Worm (Caenorhabditis elegans): ENCODE results near the gene W08G11.1.
A peak's percentile ranks its signal among the peaks of the same experiment; 100 is the strongest.

The W08G11.1 gene

DNA sequence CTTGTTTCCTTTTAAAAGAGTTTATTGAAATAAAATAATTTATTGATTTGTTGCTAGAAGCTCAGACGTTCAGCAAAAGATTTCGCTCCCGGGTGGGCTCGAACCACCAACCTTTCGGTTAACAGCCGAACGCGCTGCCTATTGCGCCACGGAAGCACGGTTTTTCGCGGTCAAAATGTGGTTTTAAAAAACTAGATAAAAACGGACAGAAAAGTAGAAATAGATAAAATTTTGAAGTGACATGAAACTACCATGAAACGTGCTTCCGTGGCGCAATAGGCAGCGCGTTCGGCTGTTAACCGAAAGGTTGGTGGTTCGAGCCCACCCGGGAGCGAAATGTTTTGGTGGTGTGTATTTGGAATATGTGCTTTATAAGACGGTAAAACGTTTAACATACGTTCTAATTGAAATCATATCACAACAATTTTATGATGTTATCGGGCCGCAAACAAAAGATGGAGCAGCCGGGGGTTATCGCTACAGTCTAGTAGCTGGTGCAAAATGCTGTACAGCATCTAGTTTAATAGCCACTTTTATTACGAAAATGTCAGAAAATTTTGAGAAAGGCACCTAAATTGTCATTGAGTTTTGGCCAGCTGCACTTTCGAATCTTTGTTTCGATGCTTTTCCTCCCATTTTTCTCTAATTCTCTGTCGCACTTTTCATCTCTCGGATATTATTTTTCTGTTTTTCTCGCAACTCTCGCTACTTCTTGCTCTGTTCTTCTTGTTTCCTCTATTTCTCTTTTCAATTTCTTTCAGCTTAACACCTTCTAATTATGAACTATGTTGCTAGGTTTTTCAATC, 8.4 kb upstream of the W08G11.1 start, which contains the start of gene slc-9B.2:
Gene slc-9B.2 (plus strand): TSS at position 756 of the 806 bp plus-strand sequence.
- TF ChIP-seq nfya-1 (tag; optimal IDR thresholded peaks at IDR 0.05; ENCODE audit: insufficient read depth) (peak; percentile 18), elt-2 (tag; optimal IDR thresholded peaks at IDR 0.05) (peak; percentile 66)

DNA sequence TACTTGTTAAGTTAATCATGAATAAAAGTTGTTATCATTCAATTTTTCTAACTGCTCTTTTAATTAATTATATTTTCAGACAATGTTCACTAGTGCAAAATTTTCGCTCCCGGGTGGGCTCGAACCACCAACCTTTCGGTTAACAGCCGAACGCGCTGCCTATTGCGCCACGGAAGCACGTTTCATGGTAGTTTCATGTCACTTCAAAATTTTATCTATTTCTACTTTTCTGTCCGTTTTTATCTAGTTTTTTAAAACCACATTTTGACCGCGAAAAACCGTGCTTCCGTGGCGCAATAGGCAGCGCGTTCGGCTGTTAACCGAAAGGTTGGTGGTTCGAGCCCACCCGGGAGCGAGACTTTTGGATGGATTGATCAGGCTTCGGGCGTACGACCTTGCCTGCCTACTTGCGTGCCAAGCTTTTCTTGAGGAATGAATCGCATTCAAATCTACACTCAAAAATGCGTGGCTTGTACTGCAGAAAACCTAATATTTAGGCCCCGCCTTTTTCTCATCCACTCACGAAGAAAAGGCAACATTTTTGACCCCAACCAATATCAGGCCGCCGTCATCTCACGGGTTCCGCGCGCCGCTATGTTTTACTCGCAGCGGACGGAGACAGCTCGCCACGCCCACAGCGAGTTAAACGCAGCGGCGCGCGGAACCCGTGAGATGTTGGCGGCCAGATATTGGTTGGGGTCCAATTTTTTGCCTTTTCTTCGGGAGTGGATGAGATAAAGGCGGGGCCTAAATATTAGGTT, 5.2 kb upstream of the W08G11.1 start:
- peak; percentile 25 for TF ChIP-seq elt-2 (tag; optimal IDR thresholded peaks at IDR 0.05)

DNA sequence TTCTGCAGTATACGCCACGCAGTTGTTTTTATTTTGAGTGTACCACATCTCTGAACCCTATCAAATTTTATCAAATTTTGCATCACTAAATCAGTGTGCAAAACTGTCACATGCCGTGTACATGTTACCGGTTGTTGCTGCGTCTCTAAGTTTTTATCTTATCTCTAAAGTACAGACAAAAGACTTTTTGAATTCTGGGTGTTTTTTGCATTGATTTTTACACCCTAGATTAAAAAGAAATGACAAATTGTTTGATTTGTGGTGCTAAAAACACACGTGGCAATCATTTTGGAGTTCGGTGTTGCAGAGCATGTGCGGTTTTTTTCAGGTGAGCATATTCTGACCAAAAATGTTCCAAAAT, 4.6 kb upstream of the W08G11.1 start, which contains the start of gene nhr-193:
Gene nhr-193 (plus strand): TSS at position 51 of the 361 bp plus-strand sequence.
- TF ChIP-seq nhr-23 (tag; optimal IDR thresholded peaks at IDR 0.05) (no peak), elt-2 (tag; optimal IDR thresholded peaks at IDR 0.05) (peak; percentile 74), pqm-1 (tag; optimal IDR thresholded peaks at IDR 0.05) (peak; percentile 88), mdl-1 (tag; optimal IDR thresholded peaks at IDR 0.05) (no peak), jun-1 (tag; optimal IDR thresholded peaks at IDR 0.05) (peak; percentile 6)

DNA sequence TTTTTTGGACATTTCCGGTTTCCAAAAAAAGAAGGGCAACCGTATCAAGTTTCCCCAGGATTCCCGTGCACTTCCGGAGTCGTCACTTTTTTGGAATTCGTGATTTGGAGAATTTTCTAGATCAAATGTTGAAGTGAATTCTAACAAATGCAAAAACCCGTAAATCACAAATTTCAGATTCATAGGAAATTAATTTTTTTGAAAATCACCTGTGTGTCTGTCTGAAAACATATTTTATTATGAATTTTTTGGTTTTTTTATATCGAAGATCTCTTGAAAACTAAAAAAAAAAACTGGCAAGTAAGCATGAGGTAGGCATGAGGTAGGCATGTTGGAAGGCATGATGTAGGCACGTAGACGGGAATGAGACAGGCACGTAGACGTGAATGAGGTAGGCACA, 3.2 kb downstream of the W08G11.1 start:
- TF ChIP-seq ZK546.5 (tag; optimal IDR thresholded peaks at IDR 0.05) (no peak), ceh-16 (tag; optimal IDR thresholded peaks at IDR 0.05) (no peak), ceh-9 (tag; optimal IDR thresholded peaks at IDR 0.05) (no peak), nhr-43 (tag; optimal IDR thresholded peaks at IDR 0.05; ENCODE audit: poor library complexity, severe bottlenecking) (no peak), nhr-237 (tag; optimal IDR thresholded peaks at IDR 0.05) (no peak), ztf-11 (tag; optimal IDR thresholded peaks at IDR 0.05) (no peak), nhr-23 (tag; optimal IDR thresholded peaks at IDR 0.05) (no peak), nhr-11 (tag; optimal IDR thresholded peaks at IDR 0.05) (no peak), daf-12 (tag; optimal IDR thresholded peaks at IDR 0.05) (no peak), ceh-82 (tag; optimal IDR thresholded peaks at IDR 0.05) (no peak), unc-39 (tag; optimal IDR thresholded peaks at IDR 0.05) (no peak), hmg-11 (tag; optimal IDR thresholded peaks at IDR 0.05) (no peak), nfya-1 (tag; optimal IDR thresholded peaks at IDR 0.05; ENCODE audit: insufficient read depth) (no peak), nhr-28 (tag; optimal IDR thresholded peaks at IDR 0.05) (no peak), lin-15B (tag; optimal IDR thresholded peaks at IDR 0.05) (no peak), fkh-2 (tag; optimal IDR thresholded peaks at IDR 0.05) (no peak), fos-1 (tag; optimal IDR thresholded peaks at IDR 0.05) (no peak), nhr-25 (tag; optimal IDR thresholded peaks at IDR 0.05) (no peak), lin-39 (tag; optimal IDR thresholded peaks at IDR 0.05) (no peak), unc-62 (GFP tag; optimal IDR thresholded peaks at IDR 0.05) (no peak)

DNA sequence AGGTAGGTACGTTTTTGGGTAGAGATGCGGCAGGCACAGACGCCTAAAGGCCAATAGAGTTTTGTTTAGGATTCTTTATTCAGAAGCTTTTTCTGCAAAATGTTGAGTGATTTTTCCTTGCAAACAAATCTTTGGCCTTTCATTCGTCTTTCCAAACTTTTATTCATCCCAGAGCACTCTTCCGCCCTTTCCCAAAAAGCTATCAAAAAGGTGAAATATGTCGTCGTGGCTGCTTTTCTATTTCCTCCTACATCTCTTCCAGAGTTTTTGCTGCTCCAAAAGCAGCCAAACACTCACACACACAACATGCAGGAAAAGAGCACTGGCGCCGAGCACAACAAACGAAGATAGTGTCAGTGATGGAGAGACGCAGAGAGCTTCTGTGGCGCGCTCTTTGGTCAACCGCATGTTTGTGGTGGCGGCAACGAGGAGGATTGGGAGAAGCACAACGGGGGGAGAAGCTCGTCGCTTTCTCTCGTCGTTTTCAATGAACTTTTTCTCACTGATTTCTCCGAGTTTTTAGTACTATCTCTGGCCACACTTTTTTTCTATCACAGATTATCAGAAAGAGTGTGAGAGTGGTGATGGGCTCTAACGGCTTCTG, 4.0 kb downstream of the W08G11.1 start:
- TF ChIP-seq pqm-1 (tag; optimal IDR thresholded peaks at IDR 0.05) = peak; percentile 38
- no peak for TF ChIP-seq elt-1 (tag; optimal IDR thresholded peaks at IDR 0.05)
- peak; percentile 53 for TF ChIP-seq elt-2 (tag; optimal IDR thresholded peaks at IDR 0.05)
- TF ChIP-seq lin-15B (tag; optimal IDR thresholded peaks at IDR 0.05) = peak; percentile 45
- TF ChIP-seq pha-4 (tag; optimal IDR thresholded peaks at IDR 0.05) = peak; percentile 70
- no peak for TF ChIP-seq ztf-4 (tag; optimal IDR thresholded peaks at IDR 0.05)
- TF ChIP-seq unc-62 (GFP tag; optimal IDR thresholded peaks at IDR 0.05) = no peak
- TF ChIP-seq eor-1 (tag; optimal IDR thresholded peaks at IDR 0.05) = no peak
- no peak for TF ChIP-seq nhr-237 (tag; optimal IDR thresholded peaks at IDR 0.05)
- no peak for TF ChIP-seq ceh-82 (tag; optimal IDR thresholded peaks at IDR 0.05)
- TF ChIP-seq fkh-10 (GFP tag; optimal IDR thresholded peaks at IDR 0.05) = peak; percentile 36
- no peak for TF ChIP-seq nhr-25 (tag; optimal IDR thresholded peaks at IDR 0.05)
- TF ChIP-seq nhr-67 (tag; optimal IDR thresholded peaks at IDR 0.05) = no peak
- peak; percentile 23 for TF ChIP-seq nhr-11 (tag; optimal IDR thresholded peaks at IDR 0.05)
- TF ChIP-seq skn-1 (tag; optimal IDR thresholded peaks at IDR 0.05) = no peak
- no peak for TF ChIP-seq elt-3 (tag; optimal IDR thresholded peaks at IDR 0.05)
- TF ChIP-seq nfya-1 (tag; optimal IDR thresholded peaks at IDR 0.05; ENCODE audit: insufficient read depth) = peak; percentile 87
- no peak for TF ChIP-seq ceh-16 (tag; optimal IDR thresholded peaks at IDR 0.05)
- no peak for TF ChIP-seq daf-12 (tag; optimal IDR thresholded peaks at IDR 0.05)
- no peak for TF ChIP-seq unc-39 (tag; optimal IDR thresholded peaks at IDR 0.05)
- TF ChIP-seq snpc-4 (tag; optimal IDR thresholded peaks at IDR 0.05) = peak; percentile 65
- TF ChIP-seq zag-1 (tag; optimal IDR thresholded peaks at IDR 0.05) = no peak
- no peak for TF ChIP-seq nhr-28 (tag; optimal IDR thresholded peaks at IDR 0.05)
- TF ChIP-seq ceh-28 (tag; optimal IDR thresholded peaks at IDR 0.05) = no peak
- TF ChIP-seq lin-39 (tag; optimal IDR thresholded peaks at IDR 0.05) = peak; percentile 55
- no peak for TF ChIP-seq fos-1 (tag; optimal IDR thresholded peaks at IDR 0.05)
- TF ChIP-seq hmg-11 (tag; optimal IDR thresholded peaks at IDR 0.05) = peak; percentile 64
- peak; percentile 2 for TF ChIP-seq egl-5 (tag; optimal IDR thresholded peaks at IDR 0.05)
